Worm (Caenorhabditis elegans): ENCODE results near the gene lys-7.
A peak's percentile ranks its signal among the peaks of the same experiment; 100 is the strongest.

Gene lys-7

ce11 chrV:3449810-3450209 is 32.6 kb downstream of the lys-7 start:
- TF ChIP-seq sptf-1 (tag; optimal IDR thresholded peaks at IDR 0.05): peak; percentile 58
- TF ChIP-seq cnd-1 (tag; optimal IDR thresholded peaks at IDR 0.05): peak; percentile 65
- peak; percentile 92 for TF ChIP-seq nhr-2 (tag; optimal IDR thresholded peaks at IDR 0.05)
- TF ChIP-seq ceh-43 (GFP tag; optimal IDR thresholded peaks at IDR 0.05): peak; percentile 43
- TF ChIP-seq elt-3 (tag; optimal IDR thresholded peaks at IDR 0.05): no peak
- TF ChIP-seq zip-8 (tag; optimal IDR thresholded peaks at IDR 0.05): peak; percentile 62

- TF ChIP-seq M03D4.4 (tag; optimal IDR thresholded peaks at IDR 0.05) (peak; percentile 25), mls-2 (tag; optimal IDR thresholded peaks at IDR 0.05) (peak; percentile 22), nhr-76 (tag; optimal IDR thresholded peaks at IDR 0.05) (no peak)
Observed at ce11 chrV:3445090-3445832, 37.1 kb downstream of the lys-7 start.

DNA sequence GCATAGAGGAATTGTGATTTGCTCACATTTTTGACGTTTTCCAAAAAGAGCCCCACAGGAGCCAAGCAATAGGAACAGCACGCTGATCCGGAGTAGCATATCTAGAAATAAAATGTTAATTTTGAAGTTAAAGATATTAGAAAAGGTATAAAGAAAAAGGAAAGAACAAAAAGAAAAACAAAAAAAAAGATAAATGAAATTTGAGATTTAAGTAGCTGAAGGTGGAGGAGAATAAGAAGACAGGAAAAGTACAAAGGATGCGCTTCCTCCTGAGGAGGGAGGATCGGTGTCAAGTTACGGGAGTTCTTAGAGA is 37.7 kb downstream of the lys-7 start, which contains the start of gene cfz-2:
TSS of gene cfz-2 (minus strand) at position 101 of the 313 bp plus-strand sequence.
- TF ChIP-seq elt-3 (tag; optimal IDR thresholded peaks at IDR 0.05) (no peak), ztf-11 (tag; optimal IDR thresholded peaks at IDR 0.05) (no peak), nhr-2 (tag; optimal IDR thresholded peaks at IDR 0.05) (no peak), ceh-43 (GFP tag; optimal IDR thresholded peaks at IDR 0.05) (no peak), flh-1 (GFP tag; optimal IDR thresholded peaks at IDR 0.05) (no peak), ceh-83 (GFP tag; optimal IDR thresholded peaks at IDR 0.05) (no peak), lin-32 (GFP tag; optimal IDR thresholded peaks at IDR 0.05) (no peak), unc-120 (tag; optimal IDR thresholded peaks at IDR 0.05; ENCODE audit: poor library complexity, severe bottlenecking) (no peak), mep-1 (tag; optimal IDR thresholded peaks at IDR 0.05) (no peak), sptf-1 (tag; optimal IDR thresholded peaks at IDR 0.05) (no peak), unc-39 (tag; optimal IDR thresholded peaks at IDR 0.05) (no peak), snpc-4 (tag; optimal IDR thresholded peaks at IDR 0.05) (no peak), lin-13 (tag; optimal IDR thresholded peaks at IDR 0.05) (no peak), tbx-8 (GFP tag; optimal IDR thresholded peaks at IDR 0.05) (no peak), M03D4.4 (tag; optimal IDR thresholded peaks at IDR 0.05) (no peak), ceh-39 (tag; optimal IDR thresholded peaks at IDR 0.05) (no peak), hlh-1 (tag; optimal IDR thresholded peaks at IDR 0.05) (no peak), mls-2 (tag; optimal IDR thresholded peaks at IDR 0.05) (no peak), sem-2 (GFP tag; optimal IDR thresholded peaks at IDR 0.05) (no peak)

DNA sequence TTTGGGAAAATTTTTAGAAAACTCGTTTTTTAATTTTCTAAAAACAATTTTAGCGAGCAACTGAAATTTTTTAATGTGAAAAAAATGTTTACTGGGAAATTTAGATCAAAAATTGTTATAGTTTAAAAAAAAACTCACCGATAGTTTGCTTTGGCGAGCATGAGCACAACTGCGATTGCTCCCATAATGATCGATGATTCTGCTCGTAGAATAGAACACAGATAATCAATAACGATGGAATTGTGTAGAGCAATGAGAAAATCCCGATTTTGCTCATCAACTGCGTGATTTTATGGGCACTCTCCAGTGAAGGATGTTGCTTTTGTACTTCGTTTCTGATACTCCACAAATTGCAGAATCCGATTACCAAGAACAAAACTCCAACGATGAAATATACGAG is 39.8 kb downstream of the lys-7 start:
- no peak for TF ChIP-seq mep-1 (tag; optimal IDR thresholded peaks at IDR 0.05)
- no peak for TF ChIP-seq lin-13 (tag; optimal IDR thresholded peaks at IDR 0.05)
- no peak for TF ChIP-seq nhr-12 (tag; optimal IDR thresholded peaks at IDR 0.05)
- TF ChIP-seq unc-62 (GFP tag; optimal IDR thresholded peaks at IDR 0.05): no peak
- TF ChIP-seq flh-1 (GFP tag; optimal IDR thresholded peaks at IDR 0.05): no peak
- TF ChIP-seq ces-1 (GFP tag; optimal IDR thresholded peaks at IDR 0.05): no peak
- no peak for TF ChIP-seq nhr-2 (tag; optimal IDR thresholded peaks at IDR 0.05)
- no peak for TF ChIP-seq bed-3 (GFP tag; optimal IDR thresholded peaks at IDR 0.05)

DNA sequence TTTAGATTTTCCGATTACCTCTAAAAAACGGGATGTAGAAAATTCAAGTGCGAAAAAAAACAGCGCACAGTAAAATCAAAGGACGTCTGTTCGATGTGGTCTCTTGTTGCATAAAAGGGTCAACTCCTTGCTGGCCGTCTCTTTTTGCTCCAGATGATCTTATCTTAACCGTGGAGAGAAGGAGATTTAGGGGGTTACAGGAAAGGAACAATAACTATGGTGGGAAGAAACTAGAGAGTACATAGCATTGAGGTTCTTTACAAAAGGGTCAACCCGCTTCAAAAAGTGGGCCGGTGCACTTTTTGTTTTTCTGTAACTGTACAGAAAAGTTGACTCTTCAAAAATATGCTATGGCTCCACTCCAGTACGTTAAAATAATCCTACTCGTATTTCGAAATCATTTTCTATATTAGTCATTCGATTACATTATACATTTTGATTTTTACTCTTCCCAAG is 50.8 kb downstream of the lys-7 start, which contains the start of the genes T20D4.19 and srj-9:
TSS of gene T20D4.19 (minus strand) at position 101 of the 456 bp plus-strand sequence.
TSS of gene srj-9 (plus strand) at position 406 of the 456 bp plus-strand sequence.
- TF ChIP-seq nhr-2 (tag; optimal IDR thresholded peaks at IDR 0.05): peak; percentile 31
- TF ChIP-seq sptf-1 (tag; optimal IDR thresholded peaks at IDR 0.05): no peak
- no peak for TF ChIP-seq hlh-1 (tag; optimal IDR thresholded peaks at IDR 0.05)
